Fruit fly (Drosophila melanogaster): ENCODE data around the gene Tektin-C.

- TF ChIP-seq Sin3A (optimal IDR thresholded peaks at IDR 0.05) (no peak), h (optimal IDR thresholded peaks at IDR 0.05) (no peak), psq (optimal IDR thresholded peaks at IDR 0.05) (no peak), ttk (optimal IDR thresholded peaks at IDR 0.05) (no peak), insv (optimal IDR thresholded peaks at IDR 0.05) (no peak), Myc (optimal IDR thresholded peaks at IDR 0.05) (no peak)
These were observed 5.8 kb upstream of the Tektin-C start for dm6 chr3L:5802063-5802531.
